Fruit fly (Drosophila melanogaster): ENCODE data around the gene kuk.

Gene kuk

dm6 chr3R:17056183-17056904 is 23.7 kb upstream of the kuk start (continued):
- TF ChIP-seq sima (GFP tag; optimal IDR thresholded peaks at IDR 0.05) (no peak), Atf3 (GFP tag; optimal IDR thresholded peaks at IDR 0.05) (peak; percentile 77), lab (GFP tag; optimal IDR thresholded peaks at IDR 0.05) (peak; percentile 30), MBD-R2 (GFP tag; IDR thresholded peaks at IDR 0.05) (peak; percentile 22; the same call in 1 of the 2 replicates), btn (GFP tag; optimal IDR thresholded peaks at IDR 0.05) (no peak), CG3726 (GFP tag; IDR thresholded peaks at IDR 0.05) (no peak), CG4328 (GFP tag; optimal IDR thresholded peaks at IDR 0.05) (no peak), z (GFP tag; IDR thresholded peaks at IDR 0.05) (peak; percentile 77), CG6175 (GFP tag; IDR thresholded peaks at IDR 0.05) (peak; percentile 97), org-1 (GFP tag; optimal IDR thresholded peaks at IDR 0.05) (peak; percentile 25), Mad (GFP tag; optimal IDR thresholded peaks at IDR 0.05) (no peak), CG13624 (GFP tag; optimal IDR thresholded peaks at IDR 0.05) (no peak), CG13894 (tag; optimal IDR thresholded peaks at IDR 0.05) (peak; percentile 74), Trl (optimal IDR thresholded peaks at IDR 0.05) (peak; percentile 65 to 82), Trl (GFP tag; optimal IDR thresholded peaks at IDR 0.05) (peak; percentile 43), Ets65A (GFP tag) (peak; percentile 31), dm (GFP tag; optimal IDR thresholded peaks at IDR 0.05) (peak; percentile 47), Blimp-1 (GFP tag; optimal IDR thresholded peaks at IDR 0.05) (peak; percentile 2), CG5953 (GFP tag; IDR thresholded peaks at IDR 0.05) (0 out of 2 replicates have a peak, but pooled peaks have one; percentile 6), sr (GFP tag; IDR thresholded peaks at IDR 0.05) (0 out of 3 replicates have a peak, but pooled peaks have one; percentile 54), exex (tag; optimal IDR thresholded peaks at IDR 0.05) (peak; percentile 57), dmrt99B (tag; optimal IDR thresholded peaks at IDR 0.05) (peak; percentile 15), hkb (optimal IDR thresholded peaks at IDR 0.05) (no peak), hkb (GFP tag; IDR thresholded peaks at IDR 0.05) (peak; percentile 29; the same call in 1 of the 2 replicates), bowl (GFP tag; IDR thresholded peaks at IDR 0.05) (peak; percentile 11; the same call in 1 of the 2 replicates), CG15269 (tag; optimal IDR thresholded peaks at IDR 0.05) (peak; percentile 5), CG15696 (tag; optimal IDR thresholded peaks at IDR 0.05) (no peak), chinmo (GFP tag; IDR thresholded peaks at IDR 0.05; ENCODE audit: partially characterized antibody) (peak; percentile 95), bbx (GFP tag; IDR thresholded peaks at IDR 0.05; ENCODE audit: partially characterized antibody) (0 out of 2 replicates have a peak, but pooled peaks have one; percentile 27), B-H2 (GFP tag; optimal IDR thresholded peaks at IDR 0.05) (peak; percentile 24), CG2116 (GFP tag; optimal IDR thresholded peaks at IDR 0.05) (peak; percentile 14), abd-A (tag; optimal IDR thresholded peaks at IDR 0.05) (peak; percentile 100), vvl (GFP tag; IDR thresholded peaks at IDR 0.05) (peak; percentile 42), mld (GFP tag; IDR thresholded peaks at IDR 0.05; ENCODE audit: partially characterized antibody) (peak; percentile 57; the same call in 1 of the 3 replicates), CG1233 (GFP tag; optimal IDR thresholded peaks at IDR 0.05) (peak; percentile 16), Rx (GFP tag; IDR thresholded peaks at IDR 0.05) (0 out of 2 replicates have a peak, but pooled peaks have one; percentile 25), pfk (GFP tag; optimal IDR thresholded peaks at IDR 0.05) (peak; percentile 96), D (optimal IDR thresholded peaks at IDR 0.05) (peak; percentile 52), D (GFP tag; optimal IDR thresholded peaks at IDR 0.05) (no peak), CG11695 (GFP tag; IDR thresholded peaks at IDR 0.05) (0 out of 3 replicates have a peak, but pooled peaks have one; percentile 18), NC2β (GFP tag; optimal IDR thresholded peaks at IDR 0.05) (peak; percentile 15), E2f1 (GFP tag; IDR thresholded peaks at IDR 0.05) (peak; percentile 15; the same call in 1 of the 2 replicates), CG18011 (GFP tag; optimal IDR thresholded peaks at IDR 0.05) (no peak), nerfin-2 (GFP tag; IDR thresholded peaks at IDR 0.05; ENCODE audit: partially characterized antibody) (peak; percentile 25; the same call in 1 of the 2 replicates), kay (GFP tag; optimal IDR thresholded peaks at IDR 0.05) (peak; percentile 58), Hmr (GFP tag; optimal IDR thresholded peaks at IDR 0.05) (peak; percentile 42), pb (GFP tag; optimal IDR thresholded peaks at IDR 0.05) (peak; percentile 18), CG14860 (GFP tag; IDR thresholded peaks at IDR 0.05; ENCODE audit: partially characterized antibody) (0 out of 3 replicates have a peak, but pooled peaks have one; percentile 33), kah (GFP tag; optimal IDR thresholded peaks at IDR 0.05) (peak; percentile 13)

Measured in whole organism, embryonic.